Worm (Caenorhabditis elegans): ENCODE results near the gene clec-156.
A peak's percentile ranks its signal among the peaks of the same experiment; 100 is the strongest.

The clec-156 gene

DNA sequence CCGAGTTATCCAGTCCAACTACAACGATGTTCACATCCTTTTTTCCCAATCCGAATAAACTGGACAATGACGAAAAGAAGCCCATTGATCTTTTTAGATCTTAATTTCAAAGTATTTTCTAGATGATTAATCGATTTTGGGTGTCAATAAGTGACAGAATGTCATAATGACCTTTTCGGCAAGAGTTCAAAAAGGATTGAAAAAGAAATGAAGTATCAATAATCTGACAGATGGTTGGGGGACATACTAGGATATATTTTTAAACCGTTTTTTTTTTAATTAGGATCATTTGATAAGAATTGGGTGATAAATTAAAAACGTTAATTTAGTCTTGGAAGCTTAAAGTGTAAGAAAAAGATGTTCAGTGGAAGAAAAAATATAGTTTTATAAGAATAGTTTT is 27.3 kb downstream of the clec-156 start, which contains the start of gene arl-6:
TSS of gene arl-6 (minus strand) at position 101 of the 400 bp plus-strand sequence.
- TF ChIP-seq mdl-1 (tag; optimal IDR thresholded peaks at IDR 0.05) (no peak), mes-2 (tag; optimal IDR thresholded peaks at IDR 0.05; ENCODE audit: poor library complexity, severe bottlenecking) (no peak), ceh-28 (tag; optimal IDR thresholded peaks at IDR 0.05) (no peak), spr-1 (tag; optimal IDR thresholded peaks at IDR 0.05) (no peak), ctbp-1 (GFP tag; IDR thresholded peaks at IDR 0.05) (no peak), mxl-2 (GFP tag; conservative IDR thresholded peaks at IDR 0.05) (no peak), dve-1 (tag; optimal IDR thresholded peaks at IDR 0.05; ENCODE audit: insufficient read depth) (no peak)

DNA sequence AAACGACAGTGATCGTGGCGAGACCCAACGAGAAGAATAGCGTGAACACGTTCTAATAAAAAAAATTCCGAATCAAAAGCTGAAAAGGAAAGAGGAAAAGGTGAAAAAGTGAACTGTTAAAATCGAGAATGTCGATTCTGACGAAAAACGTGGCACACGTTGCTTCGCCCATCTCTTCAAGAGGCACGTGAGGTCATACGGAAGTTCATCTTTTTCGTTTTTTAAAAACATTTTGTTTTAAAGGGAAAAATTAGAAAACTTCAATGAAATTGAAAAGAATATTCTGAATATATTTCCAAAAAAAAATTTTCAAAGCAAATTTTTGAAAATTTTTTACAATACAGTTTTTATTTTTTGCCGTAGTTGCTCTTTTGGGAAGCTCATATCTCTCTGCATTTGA is 30.9 kb downstream of the clec-156 start, which contains the start of gene C38D4.7:
TSS of gene C38D4.7 (minus strand) at position 101 of the 400 bp plus-strand sequence.
- no peak for TF ChIP-seq ceh-20 (GFP tag; IDR thresholded peaks at IDR 0.05)
- no peak for TF ChIP-seq hif-1 (tag; optimal IDR thresholded peaks at IDR 0.05)
- TF ChIP-seq mdt-29 (GFP tag; IDR thresholded peaks at IDR 0.05), result no peak
- TF ChIP-seq dve-1 (tag; optimal IDR thresholded peaks at IDR 0.05; ENCODE audit: insufficient read depth), result no peak
- no peak for TF ChIP-seq F37D6.2 (tag; optimal IDR thresholded peaks at IDR 0.05)
- TF ChIP-seq nhr-111 (GFP tag; optimal IDR thresholded peaks at IDR 0.05), result no peak
- TF ChIP-seq zag-1 (tag; optimal IDR thresholded peaks at IDR 0.05), result no peak

DNA sequence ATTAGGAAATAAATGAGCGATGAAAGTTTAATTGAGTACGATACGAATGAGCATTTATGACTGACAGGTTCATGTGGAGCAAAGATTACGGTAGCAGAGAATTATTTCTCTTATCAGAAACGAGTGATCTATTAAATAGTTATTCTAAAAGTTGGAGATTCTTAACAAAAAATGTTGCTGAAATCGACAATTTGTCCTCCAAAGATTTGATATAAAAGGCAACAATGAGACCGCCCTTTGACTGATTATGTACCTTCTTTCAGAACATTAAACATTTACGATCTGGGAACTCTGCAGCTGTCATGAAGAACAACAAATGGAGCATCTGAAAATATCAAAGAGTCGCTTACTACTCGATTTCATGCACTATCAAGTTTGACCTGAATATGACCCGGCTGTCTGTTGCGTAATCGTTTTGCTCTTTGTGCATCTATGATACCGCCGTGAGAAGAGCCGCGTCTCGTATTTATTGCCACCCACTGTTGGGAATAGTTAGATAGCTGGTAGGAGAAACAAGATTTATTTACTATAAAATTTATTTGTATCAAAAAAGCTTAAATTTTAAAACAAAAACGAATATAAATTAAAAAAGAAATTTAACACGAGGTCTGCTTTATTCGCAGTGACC is 32.4 kb downstream of the clec-156 start, which contains the start of gene pal-1:
TSS of gene pal-1 (minus strand) at position 51 of the 628 bp plus-strand sequence.
- TF ChIP-seq ceh-62 (tag; optimal IDR thresholded peaks at IDR 0.05) (no peak), dmd-8 (GFP tag; IDR thresholded peaks at IDR 0.05) (no peak), unc-39 (tag; optimal IDR thresholded peaks at IDR 0.05) (no peak)

ce11 chrIII:4808089-4808488 is 34.0 kb downstream of the clec-156 start:
- TF ChIP-seq nhr-77 (tag; optimal IDR thresholded peaks at IDR 0.05), result no peak
- TF ChIP-seq daf-16 (GFP tag; optimal IDR thresholded peaks at IDR 0.05), result no peak
- TF ChIP-seq daf-16 (tag; optimal IDR thresholded peaks at IDR 0.05), result peak; percentile 9
- 0 out of 2 replicates have a peak, but pooled peaks have one; percentile 17 for TF ChIP-seq lin-38 (GFP tag; IDR thresholded peaks at IDR 0.05)
- TF ChIP-seq nhr-237 (tag; optimal IDR thresholded peaks at IDR 0.05), result no peak
- TF ChIP-seq dmd-6 (GFP tag; IDR thresholded peaks at IDR 0.05), result no peak
- TF ChIP-seq jun-1 (tag; optimal IDR thresholded peaks at IDR 0.05), result no peak

DNA sequence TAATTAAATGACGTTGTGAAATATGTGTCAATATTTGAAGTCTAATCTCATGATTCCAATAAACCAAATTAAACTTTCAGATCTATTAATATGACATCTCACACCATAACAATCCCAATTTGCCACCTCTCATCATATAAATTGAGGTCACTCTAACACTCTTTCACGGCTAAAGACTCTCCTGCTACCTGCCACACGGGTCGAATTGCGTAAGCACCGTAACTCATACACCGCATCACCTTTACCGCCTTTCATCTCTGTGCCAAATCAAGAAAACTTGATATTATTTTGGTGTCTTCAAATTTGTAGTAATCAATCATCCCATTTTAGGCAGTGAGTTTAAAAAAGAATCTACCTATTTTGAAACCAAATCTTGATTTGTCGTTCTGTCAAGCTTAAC is 35.7 kb downstream of the clec-156 start:
- TF ChIP-seq egl-27 (tag; optimal IDR thresholded peaks at IDR 0.05) (no peak), hlh-30 (tag; optimal IDR thresholded peaks at IDR 0.05; ENCODE audit: insufficient read depth) (no peak), vab-7 (GFP tag; IDR thresholded peaks at IDR 0.05) (no peak), ctbp-1 (GFP tag; IDR thresholded peaks at IDR 0.05) (no peak), tag-97 (GFP tag; IDR thresholded peaks at IDR 0.05) (no peak), fos-1 (tag; optimal IDR thresholded peaks at IDR 0.05) (no peak), madf-5 (GFP tag; IDR thresholded peaks at IDR 0.05) (no peak), F44E2.7 (GFP tag; IDR thresholded peaks at IDR 0.05) (no peak), nhr-111 (GFP tag; optimal IDR thresholded peaks at IDR 0.05) (no peak), arid-1 (GFP tag; conservative IDR thresholded peaks at IDR 0.05) (no peak), attf-4 (tag; optimal IDR thresholded peaks at IDR 0.05) (no peak), lin-15B (tag; optimal IDR thresholded peaks at IDR 0.05) (no peak), sdz-12 (GFP tag; optimal IDR thresholded peaks at IDR 0.05) (no peak)

Data from whole organism, L4 larva.